Worm (Caenorhabditis elegans) whole organism, mixed stage, embryonic: ENCODE measurements around the gene Y41D4A.6.

Experiments
- ces-1 ChIP-seq: fragments of 150-350 bp; optimal IDR thresholded peaks from 2 replicates; lab custom pipeline; 2014; ENCODE audit warnings: missing biosample characterization, missing genetic modification reagents, missing genetic modification characterization
- elt-3 ChIP-seq: fragments of 150-350 bp; optimal IDR thresholded peaks from 2 replicates; lab custom pipeline; 2014; ENCODE audit warnings: missing biosample characterization, missing genetic modification characterization
- lin-13 ChIP-seq: fragments of 150-350 bp; optimal IDR thresholded peaks from 2 replicates; lab custom pipeline; 2014; ENCODE audit warnings: missing biosample characterization, missing genetic modification characterization
- lin-32 ChIP-seq: fragments of 200-800 bp; sonication (Bioruptor generic); optimal IDR thresholded peaks from 2 replicates; lab custom pipeline; 2018; ENCODE audit warnings: mild to moderate bottlenecking, missing genetic modification characterization, missing compliant biosample characterization
- mab-5 ChIP-seq: fragments of 150-350 bp; optimal IDR thresholded peaks from 2 replicates; lab custom pipeline; 2014; ENCODE audit warnings: missing biosample characterization, missing genetic modification characterization
- nhr-2 ChIP-seq: fragments of 150-350 bp; optimal IDR thresholded peaks from 2 replicates; lab custom pipeline; 2014; ENCODE audit warnings: missing biosample characterization, missing genetic modification characterization
- nhr-28 ChIP-seq: fragments of 150-350 bp; optimal IDR thresholded peaks from 2 replicates; lab custom pipeline; 2014; ENCODE audit warnings: missing biosample characterization, missing genetic modification characterization
- pha-4 ChIP-seq: fragments of 150-350 bp; optimal IDR thresholded peaks from 2 replicates; lab custom pipeline; 2018; ENCODE audit warnings: missing biosample characterization, missing genetic modification reagents, missing genetic modification characterization
- unc-39 ChIP-seq: fragments of 150-350 bp; optimal IDR thresholded peaks from 2 replicates; lab custom pipeline; 2014; ENCODE audit warnings: missing biosample characterization, missing genetic modification characterization
- unc-62 ChIP-seq: fragments of 150-350 bp; optimal IDR thresholded peaks from 2 replicates; lab custom pipeline; 2014; ENCODE audit warnings: missing biosample characterization, missing genetic modification reagents, missing genetic modification characterization

DNA sequence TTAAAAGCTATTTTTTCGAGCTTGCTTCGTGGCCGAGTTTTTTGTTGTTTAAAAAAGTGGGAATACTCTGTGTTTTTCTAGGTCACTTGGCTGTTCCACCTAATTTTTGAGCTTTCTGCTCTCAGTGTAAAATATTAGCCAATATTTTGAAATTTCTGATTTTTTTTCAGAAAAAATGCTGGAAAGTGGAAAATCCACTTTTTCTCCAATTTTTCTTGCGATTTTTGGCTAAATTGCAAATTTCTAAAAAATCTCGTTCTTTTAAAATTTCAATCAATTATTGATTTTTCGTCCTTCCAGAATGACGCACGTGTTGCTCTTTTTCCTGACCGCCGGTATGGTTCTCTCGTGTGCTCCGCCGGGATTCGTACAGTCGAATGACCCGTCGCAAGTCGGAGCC, 38.3 kb downstream of the Y41D4A.6 start, which contains the start of gene K08D12.4:
- TF ChIP-seq pha-4 (tag; lab: Kevin White, UChicago) = no peak
- no peak for TF ChIP-seq lin-32
- TF ChIP-seq nhr-28 (tag; lab: Kevin White, UChicago) = no peak
- TF ChIP-seq unc-39 (tag; lab: Kevin White, UChicago) = no peak
- no peak for TF ChIP-seq mab-5 (tag; lab: Kevin White, UChicago)
- TF ChIP-seq unc-62 (GFP tag; lab: Kevin White, UChicago) = no peak
- no peak for TF ChIP-seq ces-1 (GFP tag; lab: Kevin White, UChicago)
- TF ChIP-seq lin-13 (tag; lab: Kevin White, UChicago) = no peak
- TF ChIP-seq elt-3 (tag; lab: Kevin White, UChicago) = no peak
- no peak for TF ChIP-seq nhr-2 (tag; lab: Kevin White, UChicago)
